Worm (Caenorhabditis elegans) whole organism, mixed stage, embryonic: ENCODE measurements around the gene Y53F4B.11.

Experiments used
- flh-1 ChIP-seq: fragments of 200-800 bp; sonication (Bioruptor generic); optimal IDR thresholded peaks from 2 replicates; lab custom pipeline; 2018; ENCODE audit warnings: mild to moderate bottlenecking, missing genetic modification characterization, moderate library complexity, missing compliant biosample characterization
- nhr-28 ChIP-seq: fragments of 150-350 bp; optimal IDR thresholded peaks from 2 replicates; lab custom pipeline; 2014; ENCODE audit warnings: missing biosample characterization, missing genetic modification characterization

DNA sequence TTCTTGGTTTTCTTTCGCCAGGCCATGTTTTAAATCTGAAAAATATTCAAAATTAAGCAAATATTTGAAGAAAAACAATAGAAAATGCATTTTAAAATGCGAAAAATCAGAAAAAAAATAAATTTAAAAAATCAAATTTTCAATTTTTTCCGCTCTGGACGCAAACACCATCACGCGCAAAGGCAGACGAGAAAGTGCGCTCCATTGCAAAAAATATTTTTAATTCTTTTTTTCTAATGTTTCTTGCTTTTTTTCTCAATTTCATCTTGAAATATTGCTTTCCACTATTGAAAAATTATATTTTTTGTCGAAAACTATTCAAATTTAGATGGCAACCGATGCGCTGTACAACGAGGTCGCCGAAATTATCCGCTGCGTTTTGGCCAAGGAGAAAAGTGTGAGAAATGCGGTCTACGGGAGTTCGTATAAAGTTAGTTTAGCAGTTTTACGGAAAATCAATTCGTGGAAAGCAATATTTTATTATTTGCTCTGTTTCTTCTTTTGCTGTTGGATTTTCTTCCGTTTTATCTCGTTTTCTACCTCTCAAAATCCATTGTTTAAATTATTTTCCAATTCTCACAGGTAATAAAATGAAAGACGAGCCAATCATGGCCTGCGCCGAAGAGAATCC is 41.1 kb upstream of the Y53F4B.11 start, which contains the start of the genes pole-4, nsun-5 and metl-2:
- no peak for TF ChIP-seq flh-1 (GFP tag; lab: Kevin White, UChicago)
- TF ChIP-seq nhr-28 (tag; lab: Kevin White, UChicago), result no peak
